Worm (Caenorhabditis elegans) whole organism, L3 larva: ENCODE measurements around the gene D1054.10.

Experiments used
- R02D3.7 ChIP-seq: fragments of 150-350 bp; optimal IDR thresholded peaks from 2 replicates; lab custom pipeline; 2014; ENCODE audit warnings: missing biosample characterization, missing genetic modification characterization
- ZK546.5 ChIP-seq: sonication (generic microtip); optimal IDR thresholded peaks from 2 replicates; lab custom pipeline; 2017; ENCODE audit warnings: missing biosample characterization, missing genetic modification characterization
- ceh-16 ChIP-seq: sonication (generic microtip); optimal IDR thresholded peaks from 2 replicates; lab custom pipeline; 2017; ENCODE audit warnings: missing biosample characterization, missing genetic modification characterization
- ceh-28 ChIP-seq: fragments of 150-350 bp; optimal IDR thresholded peaks from 2 replicates; lab custom pipeline; 2014; ENCODE audit warnings: missing biosample characterization, missing genetic modification reagents, missing genetic modification characterization
- ceh-82 ChIP-seq: fragments of 150-350 bp; optimal IDR thresholded peaks from 2 replicates; lab custom pipeline; 2014; ENCODE audit warnings: missing biosample characterization, missing genetic modification characterization
- ceh-9 ChIP-seq: sonication (generic microtip); optimal IDR thresholded peaks from 2 replicates; lab custom pipeline; 2018; ENCODE audit warnings: missing biosample characterization, missing genetic modification characterization
- daf-12 ChIP-seq: fragments of 150-350 bp; optimal IDR thresholded peaks from 2 replicates; lab custom pipeline; 2014; ENCODE audit warnings: missing biosample characterization, missing genetic modification reagents, missing genetic modification characterization
- egl-27 ChIP-seq: sonication (generic microtip); optimal IDR thresholded peaks from 4 replicates; lab custom pipeline; 2017; ENCODE audit warnings: missing biosample characterization, missing genetic modification reagents, missing genetic modification characterization
- egl-5 ChIP-seq: fragments of 150-350 bp; optimal IDR thresholded peaks from 2 replicates; lab custom pipeline; 2017; ENCODE audit warnings: missing biosample characterization, missing genetic modification reagents, missing genetic modification characterization, inconsistent platforms
- elt-1 ChIP-seq: fragments of 150-350 bp; optimal IDR thresholded peaks from 2 replicates; lab custom pipeline; 2014; ENCODE audit warnings: missing biosample characterization, missing genetic modification characterization
- elt-2 ChIP-seq: sonication (generic microtip); optimal IDR thresholded peaks from 2 replicates; lab custom pipeline; 2016; ENCODE audit warnings: missing genetic modification reagents, mild to moderate bottlenecking, missing genetic modification characterization, missing compliant biosample characterization
- eor-1 ChIP-seq, 2 experiments: fragments of 150-350 bp; optimal IDR thresholded peaks; 2 replicates each; lab custom pipeline; 2014 to 2018; ENCODE audit warnings: missing biosample characterization in 2 of 2, missing genetic modification characterization in 2 of 2
- fkh-2 ChIP-seq: fragments of 150-350 bp; optimal IDR thresholded peaks from 2 replicates; lab custom pipeline; 2014; ENCODE audit warnings: missing biosample characterization, missing genetic modification reagents, missing genetic modification characterization
- fos-1 ChIP-seq: fragments of 150-350 bp; optimal IDR thresholded peaks from 2 replicates; lab custom pipeline; 2014; ENCODE audit warnings: missing biosample characterization, missing genetic modification characterization
- hmg-11 ChIP-seq: sonication (generic microtip); optimal IDR thresholded peaks from 2 replicates; lab custom pipeline; 2016; ENCODE audit warnings: missing genetic modification characterization, missing compliant biosample characterization
- jun-1 ChIP-seq: fragments of 150-350 bp; optimal IDR thresholded peaks from 2 replicates; lab custom pipeline; 2014; ENCODE audit warnings: missing biosample characterization, missing genetic modification reagents, missing genetic modification characterization
- lin-15B ChIP-seq: fragments of 150-350 bp; optimal IDR thresholded peaks from 2 replicates; lab custom pipeline; 2014; ENCODE audit warnings: missing biosample characterization, missing genetic modification characterization
- lin-39 ChIP-seq: fragments of 150-350 bp; optimal IDR thresholded peaks from 2 replicates; lab custom pipeline; 2018; ENCODE audit warnings: missing biosample characterization, missing genetic modification reagents, missing genetic modification characterization
- lsy-12 ChIP-seq: sonication (generic microtip); optimal IDR thresholded peaks from 2 replicates; lab custom pipeline; 2016; ENCODE audit warnings: mild to moderate bottlenecking, missing genetic modification characterization, missing compliant biosample characterization
- mdl-1 ChIP-seq: fragments of 150-350 bp; optimal IDR thresholded peaks from 2 replicates; lab custom pipeline; 2014; ENCODE audit warnings: missing biosample characterization, missing genetic modification characterization
- mml-1 ChIP-seq: fragments of 150-350 bp; sonication (generic microtip); optimal IDR thresholded peaks from 3 replicates; lab custom pipeline; 2014; ENCODE audit warnings: missing biosample characterization, missing genetic modification characterization
- nfya-1 ChIP-seq: sonication (generic microtip); optimal IDR thresholded peaks from 2 replicates; lab custom pipeline; 2017; ENCODE audit warnings: missing genetic modification characterization, mild to moderate bottlenecking, missing compliant biosample characterization, antibody characterized with exemption, moderate library complexity; ENCODE audit not compliant: insufficient read depth
- nhr-11 ChIP-seq: fragments of 150-350 bp; optimal IDR thresholded peaks from 2 replicates; lab custom pipeline; 2014; ENCODE audit warnings: missing biosample characterization, missing genetic modification characterization
- nhr-12 ChIP-seq: fragments of 150-350 bp; optimal IDR thresholded peaks from 2 replicates; lab custom pipeline; 2014; ENCODE audit warnings: missing biosample characterization, missing genetic modification characterization
- nhr-23 ChIP-seq: fragments of 150-350 bp; optimal IDR thresholded peaks from 2 replicates; lab custom pipeline; 2014; ENCODE audit warnings: missing biosample characterization, missing genetic modification reagents, missing genetic modification characterization
- nhr-237 ChIP-seq: fragments of 150-350 bp; optimal IDR thresholded peaks from 2 replicates; lab custom pipeline; 2014; ENCODE audit warnings: missing biosample characterization, missing genetic modification characterization
- nhr-25 ChIP-seq: sonication (generic microtip); optimal IDR thresholded peaks from 2 replicates; lab custom pipeline; 2017; ENCODE audit warnings: missing biosample characterization, missing genetic modification characterization
- nhr-28 ChIP-seq: fragments of 150-350 bp; optimal IDR thresholded peaks from 2 replicates; lab custom pipeline; 2014; ENCODE audit warnings: missing biosample characterization, missing genetic modification characterization
- nhr-43 ChIP-seq: sonication (generic microtip); optimal IDR thresholded peaks from 2 replicates; lab custom pipeline; 2016; ENCODE audit warnings: mild to moderate bottlenecking, missing genetic modification characterization, missing compliant biosample characterization; ENCODE audit not compliant: poor library complexity, severe bottlenecking
- nhr-67 ChIP-seq: fragments of 150-350 bp; optimal IDR thresholded peaks from 2 replicates; lab custom pipeline; 2014; ENCODE audit warnings: missing biosample characterization, missing genetic modification characterization
- nhr-76 ChIP-seq: fragments of 150-350 bp; sonication (generic microtip); optimal IDR thresholded peaks from 5 replicates; lab custom pipeline; 2014; ENCODE audit warnings: missing biosample characterization, missing genetic modification characterization
- nhr-77 ChIP-seq: fragments of 150-350 bp; optimal IDR thresholded peaks from 2 replicates; lab custom pipeline; 2014; ENCODE audit warnings: missing biosample characterization, missing genetic modification characterization
- pha-4 ChIP-seq: fragments of 150-350 bp; optimal IDR thresholded peaks from 2 replicates; lab custom pipeline; 2014; ENCODE audit warnings: missing biosample characterization, missing genetic modification reagents, missing genetic modification characterization
- sea-2 ChIP-seq: fragments of 150-350 bp; sonication (generic microtip); optimal IDR thresholded peaks from 4 replicates; lab custom pipeline; 2014; ENCODE audit warnings: missing biosample characterization, missing genetic modification reagents, missing genetic modification characterization
- skn-1 ChIP-seq: fragments of 150-350 bp; optimal IDR thresholded peaks from 2 replicates; lab custom pipeline; 2014; ENCODE audit warnings: missing biosample characterization, missing genetic modification characterization
- snpc-4 ChIP-seq: fragments of 150-350 bp; optimal IDR thresholded peaks from 2 replicates; lab custom pipeline; 2014; ENCODE audit warnings: missing biosample characterization, missing genetic modification characterization
- tbx-2 ChIP-seq: sonication (generic microtip); optimal IDR thresholded peaks from 2 replicates; lab custom pipeline; 2016; ENCODE audit warnings: mild to moderate bottlenecking, missing genetic modification characterization, missing compliant biosample characterization
- unc-39 ChIP-seq: sonication (generic microtip); optimal IDR thresholded peaks from 4 replicates; lab custom pipeline; 2017; ENCODE audit warnings: missing biosample characterization, missing genetic modification characterization
- unc-62 ChIP-seq: fragments of 150-350 bp; sonication (generic microtip); optimal IDR thresholded peaks from 4 replicates; lab custom pipeline; 2014; ENCODE audit warnings: missing biosample characterization, missing genetic modification reagents, missing genetic modification characterization
- zag-1 ChIP-seq: fragments of 150-350 bp; optimal IDR thresholded peaks from 2 replicates; lab custom pipeline; 2014; ENCODE audit warnings: missing biosample characterization, missing genetic modification characterization
- ztf-11 ChIP-seq: fragments of 150-350 bp; optimal IDR thresholded peaks from 2 replicates; lab custom pipeline; 2014; ENCODE audit warnings: missing biosample characterization, missing genetic modification characterization
- ztf-4 ChIP-seq: fragments of 150-350 bp; optimal IDR thresholded peaks from 2 replicates; lab custom pipeline; 2014; ENCODE audit warnings: missing biosample characterization, missing genetic modification characterization

The D1054.10 gene

DNA sequence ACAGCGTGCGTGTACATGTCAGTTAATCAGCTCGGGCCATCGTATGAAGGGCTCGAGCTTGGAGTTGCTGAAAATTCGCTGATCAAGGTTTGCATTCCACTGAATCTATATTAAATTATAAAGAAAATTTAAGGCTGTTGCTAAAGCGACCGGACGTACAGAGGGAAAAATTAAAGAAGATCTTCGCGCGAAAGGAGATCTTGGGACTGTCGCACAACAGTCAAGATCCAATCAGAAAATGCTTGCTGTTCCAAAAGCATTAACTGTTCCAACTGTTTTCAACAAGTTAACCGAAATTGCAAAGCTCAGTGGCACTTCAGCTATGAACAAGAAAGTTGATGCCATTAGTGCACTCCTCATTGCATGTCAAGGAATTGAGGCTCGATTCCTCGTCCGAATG is 21.7 kb upstream of the D1054.10 start:
- TF ChIP-seq snpc-4 (tag; lab: Kevin White, UChicago) (no peak), R02D3.7 (tag; lab: Kevin White, UChicago) (no peak), egl-5 (tag; lab: Kevin White, UChicago) (no peak), nhr-23 (no peak), nhr-12 (tag; lab: Kevin White, UChicago) (no peak), unc-39 (tag; lab: Kevin White, UChicago) (no peak), unc-62 (GFP tag; lab: Kevin White, UChicago) (no peak), nhr-43 (tag; lab: Kevin White, UChicago) (no peak), lin-39 (tag; lab: Kevin White, UChicago) (no peak), daf-12 (no peak), ceh-16 (no peak)

DNA sequence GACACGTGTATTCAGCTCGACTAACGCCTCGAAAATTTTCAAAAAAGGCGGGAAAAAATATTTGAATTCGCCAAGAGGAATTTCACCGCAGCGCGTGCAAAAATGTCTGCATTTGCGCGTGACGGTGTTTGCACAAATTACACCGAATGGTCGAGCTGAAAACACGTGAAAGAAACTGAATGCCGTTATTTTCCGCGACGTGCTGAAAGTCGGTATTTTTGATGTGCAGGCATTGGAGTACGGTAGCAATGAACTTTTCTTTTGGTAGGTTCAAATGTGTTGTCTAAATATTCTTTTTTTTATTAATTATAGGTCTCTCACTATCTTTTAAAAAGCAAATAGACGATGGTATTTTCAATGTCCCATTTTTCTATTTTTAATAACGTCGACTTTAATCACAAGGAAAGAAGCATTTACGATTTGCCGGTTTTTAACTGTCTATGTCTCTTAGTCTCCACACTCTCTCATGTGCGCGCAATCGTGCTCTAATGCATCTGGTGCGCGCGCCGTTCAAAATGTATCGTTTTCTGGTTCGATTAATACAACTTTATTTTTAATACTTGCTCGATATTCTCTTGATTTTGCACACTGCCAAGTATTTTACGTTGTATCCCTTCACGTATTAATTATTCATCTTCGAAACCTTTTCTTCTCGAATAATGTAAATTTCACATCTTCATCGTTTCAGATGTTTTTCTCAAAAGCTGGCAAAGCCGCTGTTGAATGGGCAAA is 20.9 kb upstream of the D1054.10 start, which contains the start of the genes C29A12.1 and lig-1:
C29A12.1 (minus strand) TSS at position 63 of the 732 bp plus-strand sequence.
lig-1 (plus strand) TSS at position 682 of the 732 bp plus-strand sequence.
- peak; percentile 44 for TF ChIP-seq lin-15B (tag; lab: Kevin White, UChicago)
- TF ChIP-seq ceh-9 (tag; lab: Kevin White, UChicago): no peak
- TF ChIP-seq elt-2 (tag; lab: Kevin White, UChicago): peak; percentile 4
- TF ChIP-seq nhr-25 (tag; lab: Kevin White, UChicago): peak; percentile 34
- TF ChIP-seq nfya-1 (tag; lab: Kevin White, UChicago): peak; percentile 36
- TF ChIP-seq sea-2 (GFP tag; lab: Kevin White, UChicago): no peak
- TF ChIP-seq, all 47 proteins: peak for 4

DNA sequence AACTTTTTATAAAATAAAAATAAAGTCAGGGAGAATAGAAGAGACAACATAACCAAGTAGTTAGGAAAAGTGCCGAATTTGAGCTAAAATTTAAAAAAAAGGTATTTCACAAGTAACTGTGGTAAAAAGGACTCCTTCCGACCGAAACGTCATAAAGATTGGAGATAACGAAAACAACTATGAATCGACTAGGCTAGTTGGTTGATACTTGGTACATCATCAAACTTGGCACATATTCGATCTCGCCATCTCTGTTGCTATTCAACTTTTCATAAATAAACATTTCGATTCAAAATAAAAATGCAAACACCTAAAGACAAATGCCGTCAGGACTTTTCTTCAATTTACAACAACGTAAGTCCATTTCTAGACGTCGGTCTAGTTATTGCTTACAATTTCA is 19.1 kb upstream of the D1054.10 start, which contains the start of gene C29A12.22:
C29A12.22 (plus strand) TSS at position 301 of the 400 bp plus-strand sequence.
- no peak for TF ChIP-seq nhr-237
- no peak for TF ChIP-seq R02D3.7 (tag; lab: Kevin White, UChicago)
- no peak for TF ChIP-seq nhr-28 (tag; lab: Kevin White, UChicago)
- TF ChIP-seq hmg-11 (tag; lab: Kevin White, UChicago): no peak
- TF ChIP-seq nhr-77: no peak
- TF ChIP-seq nhr-76: no peak
- TF ChIP-seq nhr-11 (tag; lab: Kevin White, UChicago): no peak
- TF ChIP-seq ztf-11 (tag; lab: Kevin White, UChicago): no peak
- TF ChIP-seq ztf-4 (tag; lab: Kevin White, UChicago): no peak

DNA sequence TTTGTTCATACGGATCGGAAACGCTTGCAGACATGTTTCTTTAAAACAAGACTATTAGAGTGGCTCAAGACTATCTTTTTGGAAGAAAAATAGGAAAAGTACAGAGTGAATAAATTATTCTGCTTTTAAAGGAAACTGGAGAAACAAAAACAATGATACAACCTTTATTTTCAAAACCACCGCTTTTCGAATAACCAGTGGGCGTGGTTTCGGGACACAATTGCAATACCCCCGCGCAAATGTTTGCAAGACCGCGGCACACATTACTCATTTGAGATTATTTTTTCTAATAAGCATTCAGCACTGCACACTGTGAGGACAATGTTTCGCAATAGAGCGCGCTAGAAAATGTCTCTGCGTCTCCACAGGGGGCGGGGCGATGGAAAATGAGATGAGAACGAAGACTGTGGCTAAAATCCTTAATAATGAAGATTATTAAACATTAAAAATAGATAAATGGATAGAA is 15.2 kb upstream of the D1054.10 start, which contains the start of gene plrg-1:
plrg-1 (minus strand) TSS at position 51 of the 466 bp plus-strand sequence.
- TF ChIP-seq fos-1 (tag; lab: Kevin White, UChicago) (no peak), ceh-82 (tag; lab: Kevin White, UChicago) (peak; percentile 72), nhr-76 (peak; percentile 56), ceh-28 (tag; lab: Kevin White, UChicago) (peak; percentile 82), ZK546.5 (tag; lab: Kevin White, UChicago) (no peak), zag-1 (tag; lab: Kevin White, UChicago) (peak; percentile 54), eor-1 (tag; optimal IDR thresholded peaks at IDR 0.05; lab: Kevin White, UChicago) (no peak), unc-39 (tag; lab: Kevin White, UChicago) (no peak), ceh-16 (no peak), nhr-25 (tag; lab: Kevin White, UChicago) (peak; percentile 86), egl-27 (tag; lab: Kevin White, UChicago) (peak; percentile 41), hmg-11 (tag; lab: Kevin White, UChicago) (peak; percentile 93), nhr-237 (no peak), mml-1 (tag; lab: Kevin White, UChicago) (no peak), nhr-67 (tag; lab: Kevin White, UChicago) (peak; percentile 36), egl-5 (tag; lab: Kevin White, UChicago) (peak; percentile 92), ztf-4 (tag; lab: Kevin White, UChicago) (no peak), jun-1 (tag; lab: Kevin White, UChicago) (peak; percentile 71), nhr-11 (tag; lab: Kevin White, UChicago) (no peak), tbx-2 (tag; lab: Kevin White, UChicago) (peak; percentile 60), lin-15B (tag; lab: Kevin White, UChicago) (peak; percentile 92), lsy-12 (tag; lab: Kevin White, UChicago) (peak; percentile 82), nhr-23 (peak; percentile 94), pha-4 (tag; lab: Kevin White, UChicago) (peak; percentile 92), nfya-1 (tag; lab: Kevin White, UChicago) (peak; percentile 85), mdl-1 (tag; lab: Kevin White, UChicago) (peak; percentile 6), skn-1 (tag; lab: Kevin White, UChicago) (peak; percentile 66), elt-2 (tag; lab: Kevin White, UChicago) (peak; percentile 79), ceh-9 (tag; lab: Kevin White, UChicago) (no peak), elt-1 (tag; lab: Kevin White, UChicago) (peak; percentile 52), fkh-2 (tag; lab: Kevin White, UChicago) (no peak), sea-2 (GFP tag; lab: Kevin White, UChicago) (no peak), nhr-12 (tag; lab: Kevin White, UChicago) (no peak), nhr-43 (tag; lab: Kevin White, UChicago) (peak; percentile 96), ztf-11 (tag; lab: Kevin White, UChicago) (no peak), R02D3.7 (tag; lab: Kevin White, UChicago) (peak; percentile 74)
